Worm (Caenorhabditis elegans): ENCODE results near the gene C16C4.18.

The C16C4.18 gene

ce11 chrII:1897936-1898335 lies 36.8 kb upstream of the C16C4.18 start, which contains the start of gene C46F9.6 (continued):
- no peak for TF ChIP-seq unc-62 (GFP tag; optimal IDR thresholded peaks at IDR 0.05)
- no peak for TF ChIP-seq K11D2.4 (GFP tag; IDR thresholded peaks at IDR 0.05)
- TF ChIP-seq cebp-2 (GFP tag; IDR thresholded peaks at IDR 0.05), result no peak
- TF ChIP-seq mxl-1 (tag; optimal IDR thresholded peaks at IDR 0.05), result no peak
- no peak for TF ChIP-seq let-607 (tag; optimal IDR thresholded peaks at IDR 0.05)

ce11 chrII:1895762-1896161 lies 34.6 kb upstream of the C16C4.18 start, which contains the start of gene math-25:
Gene math-25 (plus strand): TSS chrII:1896062.
- TF ChIP-seq unc-130 (GFP tag; optimal IDR thresholded peaks at IDR 0.05), result no peak
- TF ChIP-seq nhr-179 (tag; optimal IDR thresholded peaks at IDR 0.05), result no peak
- TF ChIP-seq B0261.1 (tag; optimal IDR thresholded peaks at IDR 0.05), result no peak
- no peak for TF ChIP-seq F10E7.11 (tag; optimal IDR thresholded peaks at IDR 0.05)
- TF ChIP-seq ets-4 (GFP tag; optimal IDR thresholded peaks at IDR 0.05), result no peak
- TF ChIP-seq zim-3 (tag; optimal IDR thresholded peaks at IDR 0.05), result no peak

- TF ChIP-seq madf-8 (GFP tag; conservative IDR thresholded peaks at IDR 0.05), result no peak
- no peak for TF ChIP-seq dpl-1 (GFP tag; optimal IDR thresholded peaks at IDR 0.05)
- no peak for TF ChIP-seq him-1 (tag; optimal IDR thresholded peaks at IDR 0.05)
- no peak for TF ChIP-seq Y53F4B.3 (GFP tag; IDR thresholded peaks at IDR 0.05)
- TF ChIP-seq pha-4 (tag; optimal IDR thresholded peaks at IDR 0.05), result no peak
- TF ChIP-seq Y53G8AR.9 (GFP tag; conservative IDR thresholded peaks at IDR 0.05), result no peak
- no peak for TF ChIP-seq F57A8.1 (GFP tag; optimal IDR thresholded peaks at IDR 0.05)
- no peak for TF ChIP-seq madf-10 (tag; optimal IDR thresholded peaks at IDR 0.05)
- TF ChIP-seq tlf-1 (GFP tag; optimal IDR thresholded peaks at IDR 0.05), result no peak
- no peak for TF ChIP-seq F55B11.4 (tag; optimal IDR thresholded peaks at IDR 0.05; ENCODE audit: borderline replicate concordance, insufficient read depth)
- no peak for TF ChIP-seq pbrm-1 (GFP tag; IDR thresholded peaks at IDR 0.05)
- no peak for TF ChIP-seq die-1 (tag; optimal IDR thresholded peaks at IDR 0.05)
- no peak for TF ChIP-seq madf-3 (GFP tag; IDR thresholded peaks at IDR 0.05)
- TF ChIP-seq egl-18 (GFP tag; IDR thresholded peaks at IDR 0.05), result no peak
- TF ChIP-seq zfh-2 (GFP tag; conservative IDR thresholded peaks at IDR 0.05), result no peak
- TF ChIP-seq dpff-1 (tag; optimal IDR thresholded peaks at IDR 0.05), result no peak
- TF ChIP-seq lin-54 (GFP tag; optimal IDR thresholded peaks at IDR 0.05), result no peak
- no peak for TF ChIP-seq ets-4 (GFP tag; optimal IDR thresholded peaks at IDR 0.05)
- TF ChIP-seq aptf-3 (GFP tag; IDR thresholded peaks at IDR 0.05), result no peak
Measured at ce11 chrII:1895278-1895677, 34.1 kb upstream of the C16C4.18 start, which contains the start of gene C46F9.5. Gene C46F9.5 (plus strand): TSS chrII:1895578.

- no peak for TF ChIP-seq F22D6.2 (tag; optimal IDR thresholded peaks at IDR 0.05)
- TF ChIP-seq C17E4.6 (GFP tag; IDR thresholded peaks at IDR 0.05), result no peak
- TF ChIP-seq B0336.3 (GFP tag; IDR thresholded peaks at IDR 0.05), result no peak
- no peak for TF ChIP-seq madf-10 (tag; optimal IDR thresholded peaks at IDR 0.05)
- TF ChIP-seq B0035.1 (tag; optimal IDR thresholded peaks at IDR 0.05), result no peak
- TF ChIP-seq ceh-91 (GFP tag; IDR thresholded peaks at IDR 0.05), result no peak
- TF ChIP-seq sptf-2 (GFP tag; optimal IDR thresholded peaks at IDR 0.05), result no peak
- TF ChIP-seq gei-17 (GFP tag; optimal IDR thresholded peaks at IDR 0.05), result no peak
- no peak for TF ChIP-seq F55B11.4 (tag; optimal IDR thresholded peaks at IDR 0.05; ENCODE audit: borderline replicate concordance, insufficient read depth)
Measured at ce11 chrII:1893912-1894311, 32.8 kb upstream of the C16C4.18 start, which contains the start of gene C16C4.1. Gene C16C4.1 (plus strand): TSS chrII:1894212.
